Fruit fly (Drosophila melanogaster): Measurements from ENCODE around the gene CG2930.

DNA sequence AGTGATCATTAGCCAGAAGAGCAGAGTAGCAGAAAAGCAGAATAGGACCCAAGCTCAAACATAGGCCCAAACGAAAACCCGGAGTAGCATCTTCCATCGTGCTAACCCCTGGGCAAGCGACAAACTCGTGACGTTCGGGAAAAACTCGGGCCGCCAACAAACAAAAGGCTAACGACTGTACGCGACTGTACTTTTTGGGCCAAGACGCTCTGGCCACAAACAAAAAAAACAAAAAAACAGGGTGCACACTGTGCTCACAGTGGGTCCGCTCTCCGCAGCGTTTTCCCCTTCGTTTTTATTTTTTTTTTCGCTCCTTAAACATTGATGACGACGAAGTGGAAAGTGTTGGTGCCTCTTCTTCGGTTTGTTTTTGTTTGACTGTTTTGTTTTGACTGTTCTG lies 25.9 kb upstream of the CG2930 start:
- TF ChIP-seq CTCF (optimal IDR thresholded peaks at IDR 0.05) (no peak), CG8478 (optimal IDR thresholded peaks at IDR 0.05) (no peak)

Measured in S2 (cell line).